Worm (Caenorhabditis elegans): ENCODE measurements around the gene T01G1.2.
A peak's percentile ranks its signal among the peaks of the same experiment; 100 is the strongest.

T01G1.2 gene

DNA sequence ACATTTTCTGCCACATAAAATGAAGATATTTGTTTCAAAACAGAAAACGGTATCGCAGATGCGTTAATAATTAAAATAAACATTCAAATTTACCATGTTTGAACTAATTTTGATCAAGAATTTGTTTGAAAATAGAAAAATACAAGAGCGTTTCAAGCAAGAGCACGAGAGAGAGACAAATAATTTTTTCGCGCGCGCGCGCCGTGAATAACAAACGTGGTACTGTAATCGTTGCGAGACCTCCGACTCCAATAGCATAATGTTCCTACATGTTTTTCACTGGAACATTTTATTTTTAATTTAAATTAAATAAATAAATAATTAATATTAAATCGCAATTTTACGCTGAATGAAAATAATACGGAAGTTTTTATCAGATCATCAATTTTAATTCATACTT lies 17.2 kb upstream of the T01G1.2 start, which contains the start of gene F54E12.2:
TSS of gene F54E12.2 (minus strand) at position 164 of the 400 bp plus-strand sequence.
- TF ChIP-seq ztf-11 (tag; optimal IDR thresholded peaks at IDR 0.05) (no peak), mdl-1 (tag; optimal IDR thresholded peaks at IDR 0.05) (no peak), egl-27 (tag; optimal IDR thresholded peaks at IDR 0.05) (no peak), jun-1 (tag; optimal IDR thresholded peaks at IDR 0.05) (no peak), tbx-2 (tag; optimal IDR thresholded peaks at IDR 0.05) (no peak)

DNA sequence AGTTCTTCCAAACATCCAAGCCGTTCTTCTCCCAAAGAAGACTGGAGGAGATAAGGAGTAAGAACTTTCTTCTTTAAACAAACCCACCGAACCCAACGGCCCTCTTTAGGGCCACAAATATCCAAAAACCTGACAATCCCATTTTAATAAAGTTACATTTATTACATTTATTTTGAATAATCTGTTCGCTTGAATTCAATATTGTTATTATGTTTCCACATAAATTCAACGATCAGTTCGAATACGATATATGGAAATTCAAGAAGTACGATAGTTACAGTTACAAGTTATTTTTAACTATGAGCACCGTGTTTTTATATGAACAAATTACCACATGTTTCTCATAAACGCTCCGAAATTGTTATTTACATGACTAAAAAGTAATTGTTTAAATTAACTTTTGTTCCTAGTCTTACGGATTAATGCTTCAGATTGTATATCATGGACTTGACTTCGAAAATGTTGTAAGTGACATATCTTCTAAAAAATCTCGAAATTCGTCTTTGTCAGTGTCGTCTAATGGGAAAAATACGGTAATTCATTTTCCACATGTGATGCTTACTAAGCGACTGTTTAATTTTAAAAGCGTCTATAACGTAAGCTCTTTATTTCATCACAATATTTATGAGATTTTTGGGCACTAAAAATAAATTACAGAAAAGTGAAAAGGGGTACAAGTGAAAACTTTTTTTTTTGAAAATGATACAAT lies 13.3 kb upstream of the T01G1.2 start:
- no peak for TF ChIP-seq ceh-82 (tag; optimal IDR thresholded peaks at IDR 0.05)
- no peak for TF ChIP-seq nhr-237 (tag; optimal IDR thresholded peaks at IDR 0.05)
- TF ChIP-seq ceh-16 (tag; optimal IDR thresholded peaks at IDR 0.05) = no peak
- no peak for TF ChIP-seq lsy-12 (tag; optimal IDR thresholded peaks at IDR 0.05)
- TF ChIP-seq nhr-67 (tag; optimal IDR thresholded peaks at IDR 0.05) = no peak
- TF ChIP-seq jun-1 (tag; optimal IDR thresholded peaks at IDR 0.05) = no peak
- TF ChIP-seq elt-3 (tag; optimal IDR thresholded peaks at IDR 0.05) = no peak
- TF ChIP-seq nhr-28 (tag; optimal IDR thresholded peaks at IDR 0.05) = no peak
- TF ChIP-seq fkh-2 (tag; optimal IDR thresholded peaks at IDR 0.05) = no peak
- no peak for TF ChIP-seq nfya-1 (tag; optimal IDR thresholded peaks at IDR 0.05; ENCODE audit: insufficient read depth)
- TF ChIP-seq egl-5 (tag; optimal IDR thresholded peaks at IDR 0.05) = no peak
- TF ChIP-seq mdl-1 (tag; optimal IDR thresholded peaks at IDR 0.05) = no peak
- no peak for TF ChIP-seq nhr-11 (tag; optimal IDR thresholded peaks at IDR 0.05)
- no peak for TF ChIP-seq pqm-1 (tag; optimal IDR thresholded peaks at IDR 0.05)
- no peak for TF ChIP-seq ceh-28 (tag; optimal IDR thresholded peaks at IDR 0.05)
- no peak for TF ChIP-seq pha-4 (tag; optimal IDR thresholded peaks at IDR 0.05)

DNA sequence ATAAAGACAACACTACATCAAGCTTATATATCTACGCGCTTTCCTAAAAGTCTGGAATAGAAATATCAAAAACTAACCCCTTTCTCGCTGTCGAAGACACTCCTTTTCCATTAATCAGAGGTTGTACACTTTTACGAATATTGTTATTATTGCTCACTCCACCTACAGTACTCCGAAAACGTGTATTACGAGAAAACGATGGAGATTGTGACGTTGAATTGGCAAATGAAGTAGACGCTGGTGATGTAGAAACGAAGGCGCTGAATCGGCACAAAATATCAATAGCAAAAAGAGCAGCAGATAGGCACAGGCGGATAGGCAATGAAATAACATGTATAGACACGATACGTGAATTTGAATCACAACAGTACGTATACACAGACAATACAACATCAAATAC lies 9.9 kb upstream of the T01G1.2 start:
- no peak for TF ChIP-seq nhr-43 (tag; optimal IDR thresholded peaks at IDR 0.05; ENCODE audit: poor library complexity, severe bottlenecking)
- no peak for TF ChIP-seq ceh-28 (tag; optimal IDR thresholded peaks at IDR 0.05)
- TF ChIP-seq fkh-2 (tag; optimal IDR thresholded peaks at IDR 0.05) = no peak
- TF ChIP-seq nhr-28 (tag; optimal IDR thresholded peaks at IDR 0.05) = no peak
- TF ChIP-seq fos-1 (tag; optimal IDR thresholded peaks at IDR 0.05) = no peak
- no peak for TF ChIP-seq lin-39 (tag; optimal IDR thresholded peaks at IDR 0.05)
- TF ChIP-seq daf-12 (tag; optimal IDR thresholded peaks at IDR 0.05) = no peak
- no peak for TF ChIP-seq fkh-10 (GFP tag; optimal IDR thresholded peaks at IDR 0.05)
- TF ChIP-seq egl-27 (tag; optimal IDR thresholded peaks at IDR 0.05) = no peak

DNA sequence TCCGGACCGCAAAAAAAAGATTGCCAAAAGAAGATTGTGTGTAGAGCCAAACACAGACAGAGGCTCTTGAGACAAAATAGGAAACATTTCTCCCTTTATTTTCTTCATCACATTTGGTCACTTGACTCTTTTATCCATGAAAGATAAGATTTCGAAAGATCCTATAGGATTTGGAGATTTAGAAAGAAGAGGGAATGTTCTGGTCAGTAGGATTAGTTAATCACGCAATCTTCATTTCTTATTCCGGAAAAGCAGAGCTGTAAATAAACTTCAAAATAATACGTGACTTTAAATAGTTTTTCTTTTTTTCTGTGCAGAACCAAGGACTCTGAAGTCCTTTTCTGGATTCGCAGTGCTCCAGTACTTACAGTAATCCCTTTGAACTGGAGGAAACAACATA lies 6.9 kb upstream of the T01G1.2 start:
- TF ChIP-seq unc-62 (GFP tag; optimal IDR thresholded peaks at IDR 0.05) = no peak
- TF ChIP-seq nhr-43 (tag; optimal IDR thresholded peaks at IDR 0.05; ENCODE audit: poor library complexity, severe bottlenecking) = no peak
- TF ChIP-seq elt-1 (tag; optimal IDR thresholded peaks at IDR 0.05) = peak; percentile 43
- peak; percentile 7 for TF ChIP-seq nfya-1 (tag; optimal IDR thresholded peaks at IDR 0.05; ENCODE audit: insufficient read depth)
- TF ChIP-seq lsy-12 (tag; optimal IDR thresholded peaks at IDR 0.05) = no peak
- no peak for TF ChIP-seq elt-2 (tag; optimal IDR thresholded peaks at IDR 0.05)
- TF ChIP-seq fos-1 (tag; optimal IDR thresholded peaks at IDR 0.05) = no peak
- TF ChIP-seq nhr-28 (tag; optimal IDR thresholded peaks at IDR 0.05) = no peak
- TF ChIP-seq ztf-4 (tag; optimal IDR thresholded peaks at IDR 0.05) = no peak
- no peak for TF ChIP-seq fkh-2 (tag; optimal IDR thresholded peaks at IDR 0.05)
- TF ChIP-seq nhr-77 (tag; optimal IDR thresholded peaks at IDR 0.05) = no peak
- no peak for TF ChIP-seq nhr-76 (tag; optimal IDR thresholded peaks at IDR 0.05)
- no peak for TF ChIP-seq nhr-23 (tag; optimal IDR thresholded peaks at IDR 0.05)
- no peak for TF ChIP-seq nhr-67 (tag; optimal IDR thresholded peaks at IDR 0.05)

DNA sequence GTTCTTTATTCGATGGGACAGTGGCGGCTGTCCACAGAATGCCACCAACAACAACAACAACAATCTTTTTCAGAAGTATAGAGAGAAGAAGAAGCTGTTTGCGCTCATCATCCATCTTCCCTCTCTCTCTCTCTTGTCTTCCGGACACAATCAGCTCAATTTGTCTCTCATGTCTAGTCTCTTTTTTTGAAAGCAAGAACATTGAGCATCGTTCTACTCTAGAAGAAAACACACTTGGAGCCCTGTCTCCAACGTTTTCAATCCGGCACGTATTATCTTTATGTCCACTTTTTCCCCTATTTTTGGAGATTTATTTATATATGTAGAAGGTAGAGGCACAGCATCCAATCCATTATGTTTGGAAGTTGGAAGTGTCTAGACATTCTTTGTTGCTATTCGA lies 5.4 kb upstream of the T01G1.2 start:
- TF ChIP-seq eor-1 (tag; optimal IDR thresholded peaks at IDR 0.05) (no peak), daf-12 (tag; optimal IDR thresholded peaks at IDR 0.05) (no peak), lin-39 (tag; optimal IDR thresholded peaks at IDR 0.05) (peak; percentile 69), nhr-67 (tag; optimal IDR thresholded peaks at IDR 0.05) (no peak), pha-4 (tag; optimal IDR thresholded peaks at IDR 0.05) (no peak), nhr-43 (tag; optimal IDR thresholded peaks at IDR 0.05; ENCODE audit: poor library complexity, severe bottlenecking) (no peak)
